Worm (Caenorhabditis elegans) whole organism, L1 larva: Measurements from ENCODE around the gene C49C8.8.

Source experiments
- C16A3.4 ChIP-seq: fragments of 150-350 bp; optimal IDR thresholded peaks from 2 replicates; lab custom pipeline; 2014; ENCODE audit warnings: missing biosample characterization, missing genetic modification characterization
- C34B4.2 ChIP-seq: sonication (generic microtip); optimal IDR thresholded peaks from 2 replicates; lab custom pipeline; 2017; ENCODE audit warnings: mild to moderate bottlenecking, missing genetic modification characterization, missing compliant biosample characterization
- aha-1 ChIP-seq: fragments of 150-350 bp; optimal IDR thresholded peaks from 2 replicates; lab custom pipeline; 2014; ENCODE audit warnings: missing biosample characterization, missing genetic modification characterization
- ama-1 ChIP-seq: fragments of 150-350 bp; optimal IDR thresholded peaks from 2 replicates; lab custom pipeline; 2014
- ceh-63 ChIP-seq: fragments of 200-800 bp; sonication (Bioruptor generic); optimal IDR thresholded peaks from 2 replicates; lab custom pipeline; 2018; ENCODE audit warnings: mild to moderate bottlenecking, missing genetic modification characterization, missing compliant biosample characterization
- ceh-82 ChIP-seq, 3 experiments: fragments of 150-350 bp in 1 of 3; sonication (generic microtip) in 2 of 3; optimal IDR thresholded peaks; 2 replicates each; lab custom pipeline; 2014 to 2017; ENCODE audit warnings: missing biosample characterization in 3 of 3, missing genetic modification characterization in 3 of 3
- ceh-88 ChIP-seq: fragments of 200-800 bp; sonication (Bioruptor generic); IDR thresholded peaks from 2 replicates; pipeline ENCODE4 v1.3.6; 2022; ENCODE audit warnings: missing genetic modification characterization, missing compliant biosample characterization
- ceh-90 ChIP-seq: sonication (generic microtip); optimal IDR thresholded peaks from 2 replicates; lab custom pipeline; 2016; ENCODE audit warnings: missing genetic modification characterization, missing compliant biosample characterization
- ces-1 ChIP-seq: fragments of 150-350 bp; optimal IDR thresholded peaks from 2 replicates; lab custom pipeline; 2014; ENCODE audit warnings: missing biosample characterization, missing genetic modification reagents, missing genetic modification characterization
- dpl-1 ChIP-seq, 3 experiments: fragments of 150-350 bp in 2 of 3; sonication (generic microtip) in 1 of 3; optimal IDR thresholded peaks; 2 replicates each; lab custom pipeline; 2014 to 2017; ENCODE audit warnings: missing biosample characterization in 3 of 3, missing genetic modification characterization in 3 of 3, missing genetic modification reagents in 3 of 3
- dsc-1 ChIP-seq: sonication (generic microtip); optimal IDR thresholded peaks from 2 replicates; lab custom pipeline; 2016; ENCODE audit warnings: mild to moderate bottlenecking, missing genetic modification characterization, missing compliant biosample characterization
- efl-1 ChIP-seq, 4 experiments: fragments of 150-350 bp; optimal IDR thresholded peaks in 3 of 4; peaks in 1 of 4; 1 replicate in 1 of 4; 2 replicates in 3 of 4; lab custom pipeline; 2014; ENCODE audit warnings: missing biosample characterization in 2 of 4, missing genetic modification characterization in 2 of 4, missing genetic modification reagents in 2 of 4
- efl-3 ChIP-seq: fragments of 200-800 bp; sonication (Bioruptor generic); optimal IDR thresholded peaks from 2 replicates; lab custom pipeline; 2018; ENCODE audit warnings: mild to moderate bottlenecking, missing genetic modification characterization, missing compliant biosample characterization
- egl-13 ChIP-seq: sonication (generic microtip); optimal IDR thresholded peaks from 2 replicates; lab custom pipeline; 2016; ENCODE audit warnings: missing genotype, missing genetic modification reagents, missing genetic modification characterization, missing compliant biosample characterization
- egl-27 ChIP-seq, 2 experiments: fragments of 150-350 bp in 1 of 2; sonication (generic microtip); optimal IDR thresholded peaks; 3 replicates each; lab custom pipeline; 2017 to 2018; ENCODE audit warnings: missing biosample characterization in 2 of 2, missing genetic modification characterization in 2 of 2, missing genetic modification reagents in 2 of 2
- elt-2 ChIP-seq: sonication (generic microtip); optimal IDR thresholded peaks from 2 replicates; lab custom pipeline; 2016; ENCODE audit warnings: missing genetic modification characterization, mild to moderate bottlenecking, inconsistent platforms, missing compliant biosample characterization, missing genetic modification reagents
- grh-1 ChIP-seq: fragments of 200-800 bp; sonication (Bioruptor generic); IDR thresholded peaks from 2 replicates; pipeline ENCODE4 v1.3.6; 2022; ENCODE audit warnings: missing genetic modification reagents, missing genetic modification characterization, missing compliant biosample characterization
- hpl-2 ChIP-seq: fragments of 150-350 bp; optimal IDR thresholded peaks from 2 replicates; lab custom pipeline; 2014; ENCODE audit warnings: missing biosample characterization, missing genetic modification reagents, missing genetic modification characterization
- irx-1 ChIP-seq: sonication (generic microtip); optimal IDR thresholded peaks from 2 replicates; lab custom pipeline; 2016; ENCODE audit warnings: missing genetic modification characterization, missing compliant biosample characterization
- isw-1 ChIP-seq: fragments of 200-800 bp; sonication (Bioruptor generic); IDR thresholded peaks from 2 replicates; pipeline ENCODE4 v1.3.6; 2022; ENCODE audit warnings: missing genetic modification characterization, missing compliant biosample characterization
- jun-1 ChIP-seq: fragments of 150-350 bp; optimal IDR thresholded peaks from 2 replicates; lab custom pipeline; 2014; ENCODE audit warnings: missing biosample characterization, missing genetic modification reagents, missing genetic modification characterization
- lin-14 ChIP-seq: fragments of 200-800 bp; sonication (Bioruptor generic); optimal IDR thresholded peaks from 2 replicates; lab custom pipeline; 2018; ENCODE audit warnings: mild to moderate bottlenecking, missing genetic modification characterization, moderate library complexity, missing compliant biosample characterization
- lin-15B ChIP-seq: fragments of 150-350 bp; sonication (generic microtip); optimal IDR thresholded peaks from 3 replicates; lab custom pipeline; 2014; ENCODE audit warnings: missing biosample characterization, missing genetic modification characterization
- lin-39 ChIP-seq: fragments of 150-350 bp; optimal IDR thresholded peaks from 2 replicates; lab custom pipeline; 2014; ENCODE audit warnings: missing biosample characterization, missing genetic modification reagents, missing genetic modification characterization
- lir-3 ChIP-seq: sonication (generic microtip); optimal IDR thresholded peaks from 2 replicates; lab custom pipeline; 2016; ENCODE audit warnings: mild to moderate bottlenecking, missing genetic modification characterization, moderate library complexity, missing compliant biosample characterization; ENCODE audit not compliant: poor library complexity
- lsy-2 ChIP-seq, 2 experiments: fragments of 150-350 bp; optimal IDR thresholded peaks; 2 replicates each; lab custom pipeline; 2014; ENCODE audit warnings: missing biosample characterization in 2 of 2, missing genetic modification characterization in 2 of 2
- mab-9 ChIP-seq: fragments of 200-800 bp; sonication (Bioruptor generic); IDR thresholded peaks from 2 replicates; pipeline ENCODE4 v1.3.6; 2022; ENCODE audit warnings: missing genetic modification reagents, missing genetic modification characterization, missing compliant biosample characterization
- nhr-11 ChIP-seq: fragments of 150-350 bp; optimal IDR thresholded peaks from 2 replicates; lab custom pipeline; 2014; ENCODE audit warnings: missing biosample characterization, missing genetic modification characterization
- nhr-12 ChIP-seq: sonication (generic microtip); optimal IDR thresholded peaks from 2 replicates; lab custom pipeline; 2017; ENCODE audit warnings: missing biosample characterization, missing genetic modification characterization
- nhr-19 ChIP-seq: fragments of 200-800 bp; sonication (Bioruptor generic); conservative IDR thresholded peaks from 2 replicates; pipeline ENCODE4 v1.3.6; 2022; ENCODE audit warnings: missing genetic modification characterization, missing compliant biosample characterization
- nhr-76 ChIP-seq: sonication (generic microtip); optimal IDR thresholded peaks from 2 replicates; lab custom pipeline; 2017; ENCODE audit warnings: missing biosample characterization, missing genetic modification characterization
- nhr-84 ChIP-seq: sonication (generic microtip); optimal IDR thresholded peaks from 2 replicates; lab custom pipeline; 2017; ENCODE audit warnings: missing biosample characterization, missing genetic modification characterization
- nhr-85 ChIP-seq: sonication (generic microtip); peaks from one replicate; lab custom pipeline; 2016; ENCODE audit warnings: missing genetic modification characterization, inconsistent platforms, missing compliant biosample characterization
- nhr-90 ChIP-seq: sonication (generic microtip); optimal IDR thresholded peaks from 2 replicates; lab custom pipeline; 2016; ENCODE audit warnings: mild to moderate bottlenecking, missing genetic modification characterization, missing compliant biosample characterization; ENCODE audit not compliant: poor library complexity
- pax-3 ChIP-seq: fragments of 200-800 bp; sonication (Bioruptor generic); optimal IDR thresholded peaks from 2 replicates; lab custom pipeline; 2018; ENCODE audit warnings: mild to moderate bottlenecking, missing genetic modification characterization, moderate library complexity, missing compliant biosample characterization
- snpc-4 ChIP-seq: fragments of 150-350 bp; optimal IDR thresholded peaks from 2 replicates; lab custom pipeline; 2014; ENCODE audit warnings: missing biosample characterization, missing genetic modification characterization
- snu-23 ChIP-seq: sonication (generic microtip); optimal IDR thresholded peaks from 2 replicates; lab custom pipeline; 2016; ENCODE audit warnings: missing genetic modification characterization, missing compliant biosample characterization
- sup-37 ChIP-seq: fragments of 200-800 bp; sonication (Bioruptor generic); optimal IDR thresholded peaks from 2 replicates; lab custom pipeline; 2018; ENCODE audit warnings: mild to moderate bottlenecking, missing genetic modification characterization, missing compliant biosample characterization
- tlp-1 ChIP-seq: fragments of 150-350 bp; optimal IDR thresholded peaks from 2 replicates; lab custom pipeline; 2014; ENCODE audit warnings: missing biosample characterization, missing genetic modification characterization
- unc-30 ChIP-seq: sonication (generic microtip); optimal IDR thresholded peaks from 2 replicates; lab custom pipeline; 2017; ENCODE audit warnings: missing biosample characterization, missing genetic modification characterization
- unc-62 ChIP-seq: fragments of 150-350 bp; optimal IDR thresholded peaks from 2 replicates; lab custom pipeline; 2014; ENCODE audit warnings: missing biosample characterization, missing genetic modification reagents, missing genetic modification characterization
- unc-86 ChIP-seq: sonication (generic microtip); optimal IDR thresholded peaks from 2 replicates; lab custom pipeline; 2016; ENCODE audit warnings: missing genetic modification characterization, missing compliant biosample characterization
- ztf-4 ChIP-seq: fragments of 150-350 bp; optimal IDR thresholded peaks from 2 replicates; lab custom pipeline; 2014; ENCODE audit warnings: missing biosample characterization, missing genetic modification characterization

C49C8.8 gene

DNA sequence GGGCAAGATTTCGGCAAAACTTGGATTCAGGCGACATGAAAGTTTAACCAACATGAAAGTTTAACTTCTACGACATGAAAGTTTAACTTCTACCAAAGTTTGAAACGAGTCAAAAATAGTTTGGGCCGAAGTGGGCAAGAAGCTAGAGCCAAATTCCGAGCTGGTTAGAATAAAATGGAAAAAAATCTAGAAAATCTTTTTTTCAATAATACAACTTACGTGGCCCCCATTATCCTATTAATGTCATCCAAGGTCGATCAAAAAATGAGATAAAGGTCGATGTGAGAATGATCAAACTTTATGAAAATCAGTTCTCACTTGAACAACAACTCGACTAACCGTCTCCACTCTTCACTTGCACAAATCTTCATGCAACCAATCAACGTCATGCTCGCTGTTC lies 25.4 kb downstream of the C49C8.8 start, which contains the start of gene F08B4.8:
Gene F08B4.8 (plus strand): TSS at position 301 of the 400 bp plus-strand sequence.
- TF ChIP-seq dsc-1 (tag; lab: Kevin White, UChicago) = no peak
- TF ChIP-seq mab-9 (GFP tag; lab: Robert Waterston, UW) = no peak
- no peak for TF ChIP-seq nhr-85 (tag; lab: Kevin White, UChicago)
- TF ChIP-seq efl-1 (optimal IDR thresholded peaks at IDR 0.05; lab: Kevin White, UChicago) = no peak
- no peak for TF ChIP-seq efl-1 (GFP tag; optimal IDR thresholded peaks at IDR 0.05 in 1 of 2; lab: Kevin White, UChicago)
- no peak for TF ChIP-seq elt-2 (tag; lab: Kevin White, UChicago)
- no peak for TF ChIP-seq grh-1 (GFP tag; lab: Robert Waterston, UW)
- TF ChIP-seq ama-1 = no peak

DNA sequence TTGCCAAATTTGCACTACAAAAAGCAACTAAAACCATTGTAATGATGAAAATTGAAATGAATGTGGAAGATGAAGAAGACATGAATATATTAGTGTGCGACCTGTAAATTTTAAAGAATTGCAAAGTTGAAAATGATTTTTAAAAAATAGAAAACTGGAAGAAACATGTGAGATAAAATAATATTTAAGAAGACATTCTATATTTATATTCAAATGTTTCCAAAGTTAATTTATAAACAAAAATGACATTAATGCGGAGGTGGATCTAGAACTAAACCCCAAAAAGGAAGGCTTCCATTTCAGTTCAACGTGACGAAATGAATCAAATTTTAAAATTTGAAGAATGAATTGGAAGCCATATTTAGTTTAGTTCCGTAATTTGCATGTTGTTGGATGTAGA lies 27.3 kb downstream of the C49C8.8 start, which contains the start of gene nlp-60:
Gene nlp-60 (minus strand): TSS at position 101 of the 400 bp plus-strand sequence.
- TF ChIP-seq ceh-82 (tag; optimal IDR thresholded peaks at IDR 0.05; lab: Kevin White, UChicago) (no peak), jun-1 (tag; lab: Kevin White, UChicago) (no peak), ces-1 (GFP tag; lab: Kevin White, UChicago) (no peak), nhr-84 (no peak)
- TF ChIP-seq, all 84 proteins: peak for 0

ce11 chrIV:8686510-8686909 lies 34.6 kb downstream of the C49C8.8 start, which contains the start of gene pole-2:
TSS of gene pole-2 (minus strand) at chrIV:8686610.
- TF ChIP-seq unc-86 (tag; lab: Kevin White, UChicago) = no peak
- no peak for TF ChIP-seq C34B4.2 (tag; lab: Kevin White, UChicago)
- TF ChIP-seq unc-30 (tag; lab: Kevin White, UChicago) = no peak
- TF ChIP-seq snpc-4 (tag; lab: Kevin White, UChicago) = no peak
- TF ChIP-seq ztf-4 (tag; lab: Kevin White, UChicago) = no peak
- TF ChIP-seq nhr-19 (GFP tag; lab: Robert Waterston, UW) = no peak
- no peak for TF ChIP-seq snu-23 (GFP tag; lab: Kevin White, UChicago)
- TF ChIP-seq efl-3 (GFP tag; lab: Kevin White, UChicago) = no peak
- TF ChIP-seq nhr-90 (tag; lab: Kevin White, UChicago) = no peak
- no peak for TF ChIP-seq lin-15B (tag; lab: Kevin White, UChicago)
- no peak for TF ChIP-seq irx-1 (tag; lab: Kevin White, UChicago)
- TF ChIP-seq lin-39 = no peak
- TF ChIP-seq pax-3 = no peak
- no peak for TF ChIP-seq ceh-63
- TF ChIP-seq tlp-1 (tag; lab: Kevin White, UChicago) = no peak
- TF ChIP-seq ceh-90 (tag; lab: Kevin White, UChicago) = no peak
- no peak for TF ChIP-seq egl-27 (tag; optimal IDR thresholded peaks at IDR 0.05; lab: Kevin White, UChicago)
- TF ChIP-seq grh-1 (GFP tag; lab: Robert Waterston, UW) = no peak
- no peak for TF ChIP-seq ceh-88 (GFP tag; lab: Robert Waterston, UW)

ce11 chrIV:8686966-8687365 lies 35.0 kb downstream of the C49C8.8 start:
- TF ChIP-seq efl-1 (optimal IDR thresholded peaks at IDR 0.05; lab: Kevin White, UChicago) (no peak), efl-1 (GFP tag; optimal IDR thresholded peaks at IDR 0.05 in 1 of 2; lab: Kevin White, UChicago) (peak in 1 of 2 experiments; percentile 67), ceh-90 (tag; lab: Kevin White, UChicago) (no peak)

- TF ChIP-seq nhr-90 (tag; lab: Kevin White, UChicago) (peak; percentile 79), lin-14 (peak; percentile 83), C34B4.2 (tag; lab: Kevin White, UChicago) (no peak), nhr-12 (tag; lab: Kevin White, UChicago) (no peak), egl-13 (tag; lab: Kevin White, UChicago) (peak; percentile 32), aha-1 (peak; percentile 17), nhr-76 (tag; lab: Kevin White, UChicago) (no peak), lsy-2 (tag; optimal IDR thresholded peaks at IDR 0.05; lab: Kevin White, UChicago) (peak; percentile 92 to 94), isw-1 (GFP tag; lab: Robert Waterston, UW) (peak; percentile 82), snpc-4 (tag; lab: Kevin White, UChicago) (peak; percentile 67), sup-37 (GFP tag; lab: Kevin White, UChicago) (peak; percentile 0), nhr-85 (tag; lab: Kevin White, UChicago) (peak; percentile 93), unc-62 (GFP tag; lab: Kevin White, UChicago) (no peak), hpl-2 (GFP tag; lab: Kevin White, UChicago) (peak; percentile 44), C16A3.4 (tag; lab: Kevin White, UChicago) (peak; percentile 92), mab-9 (GFP tag; lab: Robert Waterston, UW) (peak; percentile 41; the same call in 1 of the 2 replicates), dpl-1 (GFP tag; optimal IDR thresholded peaks at IDR 0.05; lab: Kevin White, UChicago) (peak; percentile 95 to 98 (median 97)), lin-39 (peak; percentile 91), nhr-11 (peak; percentile 80), grh-1 (GFP tag; lab: Robert Waterston, UW) (peak; percentile 77), lir-3 (peak; percentile 65)
Observed at ce11 chrIV:8687605-8688191, 35.8 kb downstream of the C49C8.8 start, which contains the start of gene snrp-3. TSS of gene snrp-3 (minus strand) at chrIV:8687810.
